Fruit fly (Drosophila melanogaster) whole organism, embryonic: ENCODE results near the gene CG7556.

Experiments
- ATbp ChIP-seq: fragments of 200-800 bp; sonication (Bioruptor generic); optimal IDR thresholded peaks from 2 replicates; lab custom pipeline; 2017; ENCODE audit warnings: missing biosample characterization, mild to moderate bottlenecking, missing genetic modification characterization, missing genetic modification reagents
- Awh ChIP-seq: fragments of 200-800 bp; sonication (Bioruptor generic); IDR thresholded peaks from 2 replicates; pipeline ENCODE4, ENCODE4 v1.3.6; 2022; ENCODE audit warnings: missing biosample characterization, missing genetic modification characterization
- CG10654 ChIP-seq: fragments of 200-800 bp; sonication (Bioruptor generic); optimal IDR thresholded peaks from 2 replicates; lab custom pipeline; 2016; ENCODE audit warnings: missing biosample characterization, missing genetic modification characterization
- CG11504 ChIP-seq: fragments of 200-800 bp; sonication (Bioruptor generic); optimal IDR thresholded peaks from 3 replicates; lab custom pipeline; 2019; ENCODE audit warnings: missing biosample characterization, mild to moderate bottlenecking, missing genetic modification characterization, moderate library complexity
- CG12071 ChIP-seq: fragments of 200-800 bp; sonication (Bioruptor generic); optimal IDR thresholded peaks from 3 replicates; lab custom pipeline; 2018; ENCODE audit warnings: missing biosample characterization, mild to moderate bottlenecking, missing genetic modification characterization
- CG12155 ChIP-seq: fragments of 200-800 bp; sonication (Bioruptor generic); optimal IDR thresholded peaks from 3 replicates; lab custom pipeline; 2016; ENCODE audit warnings: missing biosample characterization, missing genetic modification characterization
- CG12236 ChIP-seq: fragments of 200-800 bp; sonication (Bioruptor generic); optimal IDR thresholded peaks from 2 replicates; lab custom pipeline; 2016; ENCODE audit warnings: missing biosample characterization, missing genetic modification characterization
- CG13775 ChIP-seq: fragments of 200-800 bp; sonication (Bioruptor generic); optimal IDR thresholded peaks from 3 replicates; lab custom pipeline; 2017; ENCODE audit warnings: missing biosample characterization, mild to moderate bottlenecking, missing genetic modification characterization
- CG15601 ChIP-seq: fragments of 200-800 bp; sonication (Bioruptor generic); optimal IDR thresholded peaks from 3 replicates; lab custom pipeline; 2019; ENCODE audit warnings: missing biosample characterization, mild to moderate bottlenecking, missing genetic modification characterization, moderate library complexity
- CG17186 ChIP-seq: fragments of 200-800 bp; sonication (Bioruptor generic); optimal IDR thresholded peaks from 3 replicates; lab custom pipeline; 2017; ENCODE audit warnings: missing biosample characterization, missing genetic modification reagents, missing genetic modification characterization
- CG17385 ChIP-seq: fragments of 200-800 bp; sonication (Bioruptor generic); optimal IDR thresholded peaks from 3 replicates; lab custom pipeline; 2018; ENCODE audit warnings: missing biosample characterization, mild to moderate bottlenecking, missing genetic modification characterization
- CG17802 ChIP-seq: fragments of 200-800 bp; sonication (Bioruptor generic); optimal IDR thresholded peaks from 2 replicates; lab custom pipeline; 2018; ENCODE audit warnings: missing biosample characterization, mild to moderate bottlenecking, missing genetic modification characterization, moderate library complexity
- CG2889 ChIP-seq: fragments of 200-800 bp; sonication (Bioruptor generic); IDR thresholded peaks from 3 replicates; pipeline ENCODE4 v1.3.6; 2022; ENCODE audit warnings: missing biosample characterization, missing genetic modification characterization
- CG31224 ChIP-seq: fragments of 200-800 bp; sonication (Bioruptor generic); IDR thresholded peaks from 2 replicates; pipeline ENCODE4 v1.3.6; 2022; ENCODE audit warnings: missing biosample characterization, missing genetic modification characterization
- CG3163 ChIP-seq: fragments of 200-800 bp; sonication (Bioruptor generic); optimal IDR thresholded peaks from 3 replicates; lab custom pipeline; 2016; ENCODE audit warnings: missing biosample characterization, missing genetic modification characterization
- CG4404 ChIP-seq: fragments of 200-800 bp; sonication (Bioruptor generic); IDR thresholded peaks from 2 replicates; pipeline ENCODE4 v1.3.6; 2022; ENCODE audit warnings: missing biosample characterization, missing genetic modification characterization
- CG4707 ChIP-seq: fragments of 200-800 bp; sonication (Bioruptor generic); optimal IDR thresholded peaks from 2 replicates; lab custom pipeline; 2018; ENCODE audit warnings: missing biosample characterization, mild to moderate bottlenecking, missing genetic modification characterization, moderate library complexity
- CG6765 ChIP-seq: fragments of 200-800 bp; sonication (Bioruptor generic); optimal IDR thresholded peaks from 3 replicates; lab custom pipeline; 2017; ENCODE audit warnings: missing biosample characterization, mild to moderate bottlenecking, missing genetic modification characterization
- CG6791 ChIP-seq: fragments of 200-800 bp; sonication (Bioruptor generic); IDR thresholded peaks from 3 replicates; pipeline ENCODE4 v1.3.6; 2022; ENCODE audit warnings: missing biosample characterization, missing genetic modification characterization; ENCODE audit not compliant: partially characterized antibody
- CG7928 ChIP-seq: fragments of 200-800 bp; sonication (Bioruptor generic); optimal IDR thresholded peaks from 2 replicates; lab custom pipeline; 2017; ENCODE audit warnings: missing biosample characterization, mild to moderate bottlenecking, missing genetic modification characterization
- CrebB ChIP-seq: fragments of 200-800 bp; sonication (Bioruptor generic); optimal IDR thresholded peaks from 3 replicates; lab custom pipeline; 2018; ENCODE audit warnings: missing biosample characterization, mild to moderate bottlenecking, missing genetic modification characterization
- D ChIP-seq, 2 experiments: fragments of 200-800 bp in 1 of 2; fragments of >200 bp in 1 of 2; sonication (Bioruptor generic) in 1 of 2; optimal IDR thresholded peaks; 2 replicates in 1 of 2; 3 replicates in 1 of 2; lab custom pipeline; 2017; ENCODE audit warnings: mild to moderate bottlenecking in 1 of 2, missing biosample characterization in 1 of 2, missing genetic modification characterization in 1 of 2, missing genetic modification reagents in 1 of 2
- Dek ChIP-seq: fragments of 200-800 bp; sonication (Bioruptor generic); optimal IDR thresholded peaks from 3 replicates; lab custom pipeline; 2019; ENCODE audit warnings: missing biosample characterization, mild to moderate bottlenecking, missing genetic modification characterization, moderate library complexity
- Dref ChIP-seq: fragments of 200-800 bp; sonication (Bioruptor generic); IDR thresholded peaks from 2 replicates; pipeline ENCODE4 v1.3.6; 2022; ENCODE audit warnings: missing biosample characterization, missing genetic modification characterization
- HLH4C ChIP-seq: fragments of 200-800 bp; sonication (Bioruptor generic); IDR thresholded peaks from 3 replicates; pipeline ENCODE4 v1.3.6; 2022; ENCODE audit warnings: missing biosample characterization, missing genetic modification characterization; ENCODE audit not compliant: partially characterized antibody
- HLHmδ ChIP-seq: fragments of 200-800 bp; sonication (Bioruptor generic); optimal IDR thresholded peaks from 2 replicates; lab custom pipeline; 2018; ENCODE audit warnings: missing biosample characterization, mild to moderate bottlenecking, missing genetic modification characterization, moderate library complexity
- Lim3 ChIP-seq: fragments of 200-800 bp; sonication (Bioruptor generic); IDR thresholded peaks from 2 replicates; pipeline ENCODE4 v1.3.6; 2022; ENCODE audit warnings: missing biosample characterization, missing genetic modification characterization
- Max ChIP-seq: fragments of 200-800 bp; sonication (Bioruptor generic); optimal IDR thresholded peaks from 2 replicates; lab custom pipeline; 2016; ENCODE audit warnings: missing biosample characterization, mild to moderate bottlenecking, missing genetic modification characterization
- Xbp1 ChIP-seq: fragments of 200-800 bp; sonication (Bioruptor generic); optimal IDR thresholded peaks from 3 replicates; lab custom pipeline; 2016; ENCODE audit warnings: missing biosample characterization, mild to moderate bottlenecking, missing genetic modification characterization
- amos ChIP-seq: fragments of 200-800 bp; sonication (Bioruptor generic); IDR thresholded peaks from 2 replicates; pipeline ENCODE4 v1.3.6; 2022; ENCODE audit warnings: missing biosample characterization, missing genetic modification characterization; ENCODE audit not compliant: partially characterized antibody
- ase ChIP-seq: fragments of 200-800 bp; sonication (Bioruptor generic); IDR thresholded peaks from 3 replicates; pipeline ENCODE4 v1.3.6; 2022; ENCODE audit warnings: missing biosample characterization, missing genetic modification characterization
- ash1 ChIP-seq: fragments of 200-800 bp; sonication (Bioruptor generic); optimal IDR thresholded peaks from 2 replicates; lab custom pipeline; 2018; ENCODE audit warnings: missing biosample characterization, mild to moderate bottlenecking, missing genetic modification characterization
- bab2 ChIP-seq: fragments of 200-800 bp; sonication (Bioruptor generic); optimal IDR thresholded peaks from 2 replicates; lab custom pipeline; 2016; ENCODE audit warnings: missing biosample characterization, missing genetic modification characterization
- cg ChIP-seq: fragments of 200-800 bp; sonication (Bioruptor generic); optimal IDR thresholded peaks from 3 replicates; lab custom pipeline; 2019; ENCODE audit warnings: missing biosample characterization, mild to moderate bottlenecking, missing genetic modification characterization, moderate library complexity
- chif ChIP-seq, 2 experiments: fragments of 200-800 bp; sonication (Bioruptor generic); optimal IDR thresholded peaks; 3 replicates each; lab custom pipeline; 2016; ENCODE audit warnings: missing biosample characterization in 2 of 2, missing genetic modification characterization in 2 of 2
- chn ChIP-seq: fragments of 200-800 bp; sonication (Bioruptor generic); optimal IDR thresholded peaks from 2 replicates; lab custom pipeline; 2016; ENCODE audit warnings: missing biosample characterization, missing genetic modification characterization
- fd96Cb ChIP-seq: fragments of 200-800 bp; sonication (Bioruptor generic); optimal IDR thresholded peaks from 2 replicates; lab custom pipeline; 2018; ENCODE audit warnings: missing biosample characterization, mild to moderate bottlenecking, missing genetic modification characterization, moderate library complexity
- grn ChIP-seq: fragments of 200-800 bp; sonication (Bioruptor generic); optimal IDR thresholded peaks from 3 replicates; lab custom pipeline; 2017; ENCODE audit warnings: missing biosample characterization, missing genetic modification characterization
- gsb ChIP-seq: fragments of 200-800 bp; sonication (Bioruptor generic); IDR thresholded peaks from 2 replicates; pipeline ENCODE4 v1.3.6; 2022; ENCODE audit warnings: missing biosample characterization, missing genetic modification characterization
- insv ChIP-seq, 2 experiments: fragments of 200-800 bp; sonication (Bioruptor generic); optimal IDR thresholded peaks; 3 replicates each; lab custom pipeline; 2016 to 2018; ENCODE audit warnings: missing biosample characterization in 2 of 2, missing genetic modification characterization in 2 of 2
- jumu ChIP-seq: fragments of 200-800 bp; sonication (Bioruptor generic); optimal IDR thresholded peaks from 3 replicates; lab custom pipeline; 2016; ENCODE audit warnings: missing biosample characterization, missing genetic modification characterization
- salm ChIP-seq: fragments of 200-800 bp; sonication (Bioruptor generic); optimal IDR thresholded peaks from 2 replicates; lab custom pipeline; 2018; ENCODE audit warnings: missing biosample characterization, mild to moderate bottlenecking, missing genetic modification characterization
- shn ChIP-seq: fragments of 200-800 bp; sonication (Bioruptor generic); optimal IDR thresholded peaks from 3 replicates; lab custom pipeline; 2016; ENCODE audit warnings: missing biosample characterization, missing genetic modification characterization
- sna ChIP-seq: fragments of 200-800 bp; sonication (Bioruptor generic); IDR thresholded peaks from 2 replicates; pipeline ENCODE4 v1.3.6; 2022; ENCODE audit warnings: missing biosample characterization, missing genetic modification characterization; ENCODE audit not compliant: partially characterized antibody
- sqz ChIP-seq: fragments of 200-800 bp; sonication (Bioruptor generic); optimal IDR thresholded peaks from 3 replicates; lab custom pipeline; 2018; ENCODE audit warnings: missing biosample characterization, mild to moderate bottlenecking, missing genetic modification characterization
- stwl ChIP-seq: fragments of 200-800 bp; sonication (Bioruptor generic); optimal IDR thresholded peaks from 3 replicates; lab custom pipeline; 2018; ENCODE audit warnings: missing biosample characterization, mild to moderate bottlenecking, missing genetic modification characterization, moderate library complexity
- tap ChIP-seq: fragments of 200-800 bp; optimal IDR thresholded peaks from 3 replicates; lab custom pipeline; 2019; ENCODE audit warnings: missing biosample characterization, mild to moderate bottlenecking, missing genetic modification characterization, moderate library complexity
- tna ChIP-seq: fragments of 200-800 bp; sonication (Bioruptor generic); IDR thresholded peaks from 2 replicates; pipeline ENCODE4 v1.3.6; 2022; ENCODE audit warnings: missing biosample characterization, missing genetic modification characterization; ENCODE audit not compliant: partially characterized antibody

The CG7556 gene

dm6 chrX:19166152-19166935 is 13.3 kb downstream of the CG7556 start (continued):
- TF ChIP-seq D (optimal IDR thresholded peaks at IDR 0.05; lab: Kevin White, UChicago) (no peak), D (GFP tag; optimal IDR thresholded peaks at IDR 0.05; lab: Kevin White, UChicago) (no peak), chif (GFP tag; optimal IDR thresholded peaks at IDR 0.05; lab: Kevin White, UChicago) (peak; percentile 13 to 26), bab2 (GFP tag; lab: Kevin White, UChicago) (no peak), stwl (no peak), fd96Cb (tag; lab: Kevin White, UChicago) (peak; percentile 24), CG12155 (GFP tag; lab: Kevin White, UChicago) (no peak), CG6791 (GFP tag; lab: Robert Waterston, UW) (no peak), amos (GFP tag; lab: Robert Waterston, UW) (no peak), tap (tag; lab: Kevin White, UChicago) (no peak), sqz (no peak), gsb (GFP tag; lab: Robert Waterston, UW) (0 out of 2 replicates have a peak, but pooled peaks have one; percentile 25), CG4707 (no peak), sna (GFP tag; lab: Robert Waterston, UW) (no peak), grn (no peak), CG17186 (GFP tag; lab: Kevin White, UChicago) (no peak), CG2889 (GFP tag; lab: Robert Waterston, UW) (no peak), CG12071 (GFP tag; lab: Kevin White, UChicago) (no peak), CG15601 (peak; percentile 3), ash1 (GFP tag; lab: Kevin White, UChicago) (no peak), CG17802 (tag; lab: Kevin White, UChicago) (no peak), CG13775 (peak; percentile 43), CG11504 (tag; lab: Kevin White, UChicago) (peak; percentile 74), ATbp (peak; percentile 14), CG31224 (GFP tag; lab: Robert Waterston, UW) (no peak), Xbp1 (GFP tag; lab: Kevin White, UChicago) (peak; percentile 31), Awh (no peak), CG7928 (GFP tag; lab: Kevin White, UChicago) (no peak), CG4404 (GFP tag; lab: Robert Waterston, UW) (no peak), Max (GFP tag; lab: Kevin White, UChicago) (no peak), CG10654 (GFP tag; lab: Kevin White, UChicago) (no peak), jumu (GFP tag; lab: Kevin White, UChicago) (no peak), Lim3 (GFP tag; lab: Robert Waterston, UW) (no peak), Dek (tag; lab: Kevin White, UChicago) (peak; percentile 50), CG17385 (GFP tag; lab: Kevin White, UChicago) (peak; percentile 52), cg (GFP tag; lab: Kevin White, UChicago) (peak; percentile 55), HLH4C (no peak), CG6765 (GFP tag; lab: Kevin White, UChicago) (peak; percentile 12), shn (no peak), salm (tag; lab: Kevin White, UChicago) (no peak), chn (GFP tag; lab: Kevin White, UChicago) (peak; percentile 3), HLHmδ (GFP tag; lab: Kevin White, UChicago) (no peak), Dref (GFP tag; lab: Robert Waterston, UW) (no peak), tna (no peak), CG3163 (GFP tag; lab: Kevin White, UChicago) (no peak), CG12236 (GFP tag; lab: Kevin White, UChicago) (no peak), ase (GFP tag; lab: Robert Waterston, UW) (no peak; the same call in 2 of the 3 replicates), CrebB (no peak), insv (GFP tag; optimal IDR thresholded peaks at IDR 0.05; lab: Kevin White, UChicago) (no peak)
